Fruit fly (Drosophila melanogaster) whole organism, embryonic: ENCODE data around the gene Wwox.

ENCODE experiments used
- Aef1 ChIP-seq: fragments of 200-800 bp; sonication (Bioruptor generic); IDR thresholded peaks from 3 replicates; pipeline ENCODE4 v1.3.6; 2022; ENCODE audit warnings: missing biosample characterization, missing genetic modification characterization
- CG12219 ChIP-seq: fragments of 200-800 bp; sonication (Bioruptor generic); optimal IDR thresholded peaks from 3 replicates; lab custom pipeline; 2018; ENCODE audit warnings: missing biosample characterization, mild to moderate bottlenecking, missing genetic modification characterization
- CG12659 ChIP-seq: fragments of 200-800 bp; sonication (Bioruptor generic); optimal IDR thresholded peaks from 3 replicates; lab custom pipeline; 2017; ENCODE audit warnings: mild to moderate bottlenecking, missing biosample characterization, missing genetic modification reagents, missing genetic modification characterization
- CG13424 ChIP-seq: fragments of 200-800 bp; sonication (Bioruptor generic); optimal IDR thresholded peaks from 2 replicates; lab custom pipeline; 2019; ENCODE audit warnings: missing biosample characterization, mild to moderate bottlenecking, missing genetic modification characterization, moderate library complexity
- CG17385 ChIP-seq: fragments of 200-800 bp; sonication (Bioruptor generic); optimal IDR thresholded peaks from 3 replicates; lab custom pipeline; 2018; ENCODE audit warnings: missing biosample characterization, mild to moderate bottlenecking, missing genetic modification characterization
- CG17612 ChIP-seq: fragments of 200-800 bp; sonication (Bioruptor generic); IDR thresholded peaks from 2 replicates; pipeline ENCODE4 v1.3.6; 2022; ENCODE audit warnings: missing biosample characterization, missing genetic modification characterization
- CG1832 ChIP-seq: fragments of 200-800 bp; sonication (Bioruptor generic); optimal IDR thresholded peaks from 2 replicates; lab custom pipeline; 2017; ENCODE audit warnings: missing biosample characterization, mild to moderate bottlenecking, missing genetic modification characterization, inconsistent platforms
- CG34422 ChIP-seq: fragments of 200-800 bp; sonication (Bioruptor generic); IDR thresholded peaks from 3 replicates; pipeline ENCODE4 v1.3.6; 2022; ENCODE audit warnings: missing biosample characterization, missing genetic modification characterization
- CG3726 ChIP-seq: fragments of 200-800 bp; sonication (Bioruptor generic); IDR thresholded peaks from 3 replicates; pipeline ENCODE4, ENCODE4 v1.3.6; 2022; ENCODE audit warnings: missing biosample characterization, missing genetic modification characterization
- CG4360 ChIP-seq: fragments of 200-800 bp; sonication (Bioruptor generic); IDR thresholded peaks from 2 replicates; pipeline ENCODE4 v1.3.6; 2022; ENCODE audit warnings: missing biosample characterization, missing genetic modification characterization
- CG4854 ChIP-seq: fragments of 200-800 bp; sonication (Bioruptor generic); optimal IDR thresholded peaks from 2 replicates; lab custom pipeline; 2016; ENCODE audit warnings: missing biosample characterization, missing genetic modification characterization, inconsistent platforms
- CG5180 ChIP-seq: fragments of 200-800 bp; sonication (Bioruptor generic); optimal IDR thresholded peaks from 3 replicates; lab custom pipeline; 2017; ENCODE audit warnings: missing biosample characterization, missing genetic modification characterization, mild to moderate bottlenecking, moderate library complexity, missing genetic modification reagents
- CG5953 ChIP-seq: fragments of 200-800 bp; sonication (Bioruptor generic); IDR thresholded peaks from 2 replicates; pipeline ENCODE4 v1.3.6; 2022; ENCODE audit warnings: missing biosample characterization, missing genetic modification characterization
- CG6654 ChIP-seq: fragments of 200-800 bp; sonication (Bioruptor generic); optimal IDR thresholded peaks from 2 replicates; lab custom pipeline; 2017; ENCODE audit warnings: missing biosample characterization, mild to moderate bottlenecking, missing genetic modification characterization
- CG6765 ChIP-seq: fragments of 200-800 bp; sonication (Bioruptor generic); optimal IDR thresholded peaks from 3 replicates; lab custom pipeline; 2017; ENCODE audit warnings: missing biosample characterization, mild to moderate bottlenecking, missing genetic modification characterization
- CG8089 ChIP-seq: fragments of 200-800 bp; sonication (Bioruptor generic); optimal IDR thresholded peaks from 3 replicates; lab custom pipeline; 2016; ENCODE audit warnings: missing biosample characterization, missing genetic modification characterization
- CG8924 ChIP-seq: fragments of 200-800 bp; optimal IDR thresholded peaks from 3 replicates; lab custom pipeline; 2019; ENCODE audit warnings: missing biosample characterization, mild to moderate bottlenecking, missing genetic modification characterization, moderate library complexity
- D ChIP-seq, 2 experiments: fragments of 200-800 bp in 1 of 2; fragments of >200 bp in 1 of 2; sonication (Bioruptor generic) in 1 of 2; optimal IDR thresholded peaks; 2 replicates in 1 of 2; 3 replicates in 1 of 2; lab custom pipeline; 2017; ENCODE audit warnings: mild to moderate bottlenecking in 1 of 2, missing biosample characterization in 1 of 2, missing genetic modification characterization in 1 of 2, missing genetic modification reagents in 1 of 2
- Deaf1 ChIP-seq: fragments of 200-800 bp; optimal IDR thresholded peaks from 3 replicates; lab custom pipeline; 2019; ENCODE audit warnings: missing biosample characterization, mild to moderate bottlenecking, missing genetic modification characterization, moderate library complexity
- Drgx ChIP-seq: fragments of 200-800 bp; sonication (Bioruptor generic); IDR thresholded peaks from 2 replicates; pipeline ENCODE4 v1.3.6; 2022; ENCODE audit warnings: missing biosample characterization, missing genetic modification characterization
- E2f2 ChIP-seq: fragments of 200-800 bp; sonication (Bioruptor generic); IDR thresholded peaks from 2 replicates; pipeline ENCODE4 v1.3.6; 2022; ENCODE audit warnings: missing biosample characterization, missing genetic modification characterization
- Gug ChIP-seq: fragments of 200-800 bp; sonication (Bioruptor generic); IDR thresholded peaks from 4 replicates; pipeline ENCODE4 v1.3.6; 2022; ENCODE audit warnings: missing biosample characterization, missing genetic modification characterization
- HLH3B ChIP-seq: fragments of 200-800 bp; sonication (Bioruptor generic); IDR thresholded peaks from 2 replicates; pipeline ENCODE4 v1.3.6; 2022; ENCODE audit warnings: missing biosample characterization, missing genetic modification characterization
- NC2β ChIP-seq: fragments of 200-800 bp; sonication (Bioruptor generic); optimal IDR thresholded peaks from 2 replicates; lab custom pipeline; 2016; ENCODE audit warnings: missing biosample characterization, missing genetic modification characterization
- Pdp1 ChIP-seq, 2 experiments: fragments of 200-800 bp; sonication (Bioruptor generic); optimal IDR thresholded peaks; 3 replicates each; lab custom pipeline; 2016; ENCODE audit warnings: missing biosample characterization in 2 of 2, missing genetic modification characterization in 2 of 2, mild to moderate bottlenecking in 1 of 2, moderate library complexity in 1 of 2
- Trl ChIP-seq, 3 experiments: fragments of >200 bp in 2 of 3; fragments of 200-800 bp in 1 of 3; sonication (Bioruptor generic) in 1 of 3; optimal IDR thresholded peaks; 2 replicates in 1 of 3; 3 replicates in 2 of 3; lab custom pipeline; 2016 to 2017; ENCODE audit warnings: missing biosample characterization in 1 of 3, missing genetic modification characterization in 1 of 3
- YL-1 ChIP-seq: fragments of 200-800 bp; sonication (Bioruptor generic); optimal IDR thresholded peaks from 3 replicates; lab custom pipeline; 2017; ENCODE audit warnings: missing biosample characterization, mild to moderate bottlenecking, missing genetic modification characterization
- ara ChIP-seq: fragments of 200-800 bp; sonication (Bioruptor generic); IDR thresholded peaks from 2 replicates; pipeline ENCODE4 v1.3.6; 2022; ENCODE audit warnings: missing biosample characterization, missing genetic modification characterization
- chinmo ChIP-seq: fragments of 200-800 bp; sonication (Bioruptor generic); IDR thresholded peaks from 4 replicates; pipeline ENCODE4 v1.3.6; 2022; ENCODE audit warnings: missing biosample characterization, missing genetic modification characterization; ENCODE audit not compliant: partially characterized antibody
- chn ChIP-seq: fragments of 200-800 bp; sonication (Bioruptor generic); optimal IDR thresholded peaks from 2 replicates; lab custom pipeline; 2016; ENCODE audit warnings: missing biosample characterization, missing genetic modification characterization
- crol ChIP-seq: fragments of 200-800 bp; sonication (Bioruptor generic); IDR thresholded peaks from 2 replicates; pipeline ENCODE4 v1.3.6; 2022; ENCODE audit warnings: missing biosample characterization, missing genetic modification characterization
- fd3F ChIP-seq: fragments of 200-800 bp; sonication (Bioruptor generic); optimal IDR thresholded peaks from 2 replicates; lab custom pipeline; 2018; ENCODE audit warnings: missing biosample characterization, mild to moderate bottlenecking, missing genetic modification characterization, moderate library complexity
- fd64A ChIP-seq: fragments of 200-800 bp; sonication (Bioruptor generic); optimal IDR thresholded peaks from 3 replicates; lab custom pipeline; 2018; ENCODE audit warnings: missing biosample characterization, mild to moderate bottlenecking, missing genetic modification characterization
- fru ChIP-seq: fragments of >200 bp; optimal IDR thresholded peaks from 2 replicates; lab custom pipeline; 2017
- hth ChIP-seq: fragments of >200 bp; optimal IDR thresholded peaks from 2 replicates; lab custom pipeline; 2017; ENCODE audit warnings: inconsistent platforms
- nau ChIP-seq: fragments of 200-800 bp; sonication (Bioruptor generic); optimal IDR thresholded peaks from 3 replicates; lab custom pipeline; 2017; ENCODE audit warnings: missing biosample characterization, mild to moderate bottlenecking, missing genetic modification characterization, missing genetic modification reagents
- phol ChIP-seq: fragments of 200-800 bp; sonication (Bioruptor generic); optimal IDR thresholded peaks from 3 replicates; lab custom pipeline; 2018; ENCODE audit warnings: missing biosample characterization, mild to moderate bottlenecking, missing genetic modification characterization, moderate library complexity
- prd ChIP-seq, 3 experiments: fragments of >200 bp in 2 of 3; fragments of 200-800 bp in 1 of 3; sonication (Bioruptor generic) in 1 of 3; optimal IDR thresholded peaks in 2 of 3; IDR thresholded peaks in 1 of 3; 2 replicates in 2 of 3; 3 replicates in 1 of 3; pipeline versions ENCODE4 v1.3.6 to Lab custom; 2017 to 2022; ENCODE audit warnings: missing biosample characterization in 1 of 3, missing genetic modification characterization in 1 of 3
- pzg ChIP-seq: fragments of 200-800 bp; sonication (Bioruptor generic); optimal IDR thresholded peaks from 3 replicates; lab custom pipeline; 2018; ENCODE audit warnings: missing biosample characterization, mild to moderate bottlenecking, missing genetic modification characterization, moderate library complexity
- sd ChIP-seq: fragments of 200-800 bp; sonication (Bioruptor generic); optimal IDR thresholded peaks from 3 replicates; lab custom pipeline; 2018; ENCODE audit warnings: missing biosample characterization, mild to moderate bottlenecking, missing genetic modification characterization, moderate library complexity
- sens ChIP-seq: fragments of 200-800 bp; sonication (Bioruptor generic); peaks from one replicate; lab custom pipeline; 2016; ENCODE audit warnings: missing biosample characterization, missing genetic modification characterization
- sens-2 ChIP-seq: fragments of 200-800 bp; sonication (Bioruptor generic); IDR thresholded peaks from 2 replicates; pipeline ENCODE4 v1.3.6; 2022; ENCODE audit warnings: missing biosample characterization, missing genetic modification characterization
- sna ChIP-seq: fragments of 200-800 bp; sonication (Bioruptor generic); IDR thresholded peaks from 2 replicates; pipeline ENCODE4 v1.3.6; 2022; ENCODE audit warnings: missing biosample characterization, missing genetic modification characterization; ENCODE audit not compliant: partially characterized antibody
- trh ChIP-seq: fragments of 200-800 bp; sonication (Bioruptor generic); optimal IDR thresholded peaks from 2 replicates; lab custom pipeline; 2016; ENCODE audit warnings: missing biosample characterization, missing genetic modification characterization
- usp ChIP-seq: fragments of >200 bp; optimal IDR thresholded peaks from 2 replicates; lab custom pipeline; 2017; ENCODE audit warnings: missing biosample characterization, missing genetic modification characterization
- vvl ChIP-seq: fragments of 200-800 bp; sonication (Bioruptor generic); IDR thresholded peaks from 2 replicates; pipeline ENCODE4 v1.3.6; 2022; ENCODE audit warnings: missing biosample characterization, missing genetic modification characterization
- z ChIP-seq: fragments of 200-800 bp; sonication (Bioruptor generic); IDR thresholded peaks from 3 replicates; pipeline ENCODE4 v1.3.6; 2022; ENCODE audit warnings: missing biosample characterization, missing genetic modification characterization
- zen2 ChIP-seq: fragments of 200-800 bp; sonication (Bioruptor generic); IDR thresholded peaks from 3 replicates; pipeline ENCODE4 v1.3.6; 2022; ENCODE audit warnings: missing biosample characterization, missing genetic modification characterization; ENCODE audit not compliant: partially characterized antibody

Gene Wwox

DNA sequence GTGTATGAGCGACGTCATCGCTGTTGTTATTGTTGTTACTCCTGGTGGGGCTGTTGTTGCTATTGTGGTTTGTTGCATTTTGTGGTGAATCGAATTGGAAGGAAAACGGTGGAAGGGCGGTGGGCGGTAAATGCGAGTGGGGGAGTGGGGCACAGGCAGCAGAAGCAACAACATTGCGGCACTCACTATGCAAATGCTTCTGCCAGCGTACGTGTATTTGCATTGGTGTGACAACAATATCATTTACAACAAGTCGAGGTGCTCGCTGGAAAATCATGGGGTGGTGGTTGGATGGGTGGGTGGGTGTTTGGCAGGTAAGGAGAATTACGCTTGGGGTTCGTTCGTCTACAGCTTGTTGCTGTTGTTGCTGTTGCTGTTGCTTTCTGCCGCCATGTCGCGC lies 36.4 kb downstream of the Wwox start (continued):
- no peak for TF ChIP-seq fd3F (GFP tag; lab: Kevin White, UChicago)
- TF ChIP-seq vvl (GFP tag; lab: Robert Waterston, UW), result peak; percentile 22; the same call in 1 of the 2 replicates
- no peak for TF ChIP-seq CG3726 (GFP tag; lab: Robert Waterston, UW)
- no peak for TF ChIP-seq hth
- no peak for TF ChIP-seq CG17385 (GFP tag; lab: Kevin White, UChicago)
- no peak for TF ChIP-seq CG8089 (GFP tag; lab: Kevin White, UChicago)
- TF ChIP-seq CG4360 (GFP tag; lab: Robert Waterston, UW), result 0 out of 2 replicates have a peak, but pooled peaks have one; percentile 10
- no peak for TF ChIP-seq nau
- TF ChIP-seq z, result no peak
- no peak for TF ChIP-seq Deaf1 (tag; lab: Kevin White, UChicago)
- no peak for TF ChIP-seq HLH3B (GFP tag; lab: Robert Waterston, UW)
- no peak for TF ChIP-seq CG12219
- TF ChIP-seq zen2, result no peak
- TF ChIP-seq CG17612 (GFP tag; lab: Robert Waterston, UW), result no peak
- TF ChIP-seq YL-1 (GFP tag; lab: Kevin White, UChicago), result no peak
- TF ChIP-seq trh (GFP tag; lab: Kevin White, UChicago), result no peak
- no peak for TF ChIP-seq usp

DNA sequence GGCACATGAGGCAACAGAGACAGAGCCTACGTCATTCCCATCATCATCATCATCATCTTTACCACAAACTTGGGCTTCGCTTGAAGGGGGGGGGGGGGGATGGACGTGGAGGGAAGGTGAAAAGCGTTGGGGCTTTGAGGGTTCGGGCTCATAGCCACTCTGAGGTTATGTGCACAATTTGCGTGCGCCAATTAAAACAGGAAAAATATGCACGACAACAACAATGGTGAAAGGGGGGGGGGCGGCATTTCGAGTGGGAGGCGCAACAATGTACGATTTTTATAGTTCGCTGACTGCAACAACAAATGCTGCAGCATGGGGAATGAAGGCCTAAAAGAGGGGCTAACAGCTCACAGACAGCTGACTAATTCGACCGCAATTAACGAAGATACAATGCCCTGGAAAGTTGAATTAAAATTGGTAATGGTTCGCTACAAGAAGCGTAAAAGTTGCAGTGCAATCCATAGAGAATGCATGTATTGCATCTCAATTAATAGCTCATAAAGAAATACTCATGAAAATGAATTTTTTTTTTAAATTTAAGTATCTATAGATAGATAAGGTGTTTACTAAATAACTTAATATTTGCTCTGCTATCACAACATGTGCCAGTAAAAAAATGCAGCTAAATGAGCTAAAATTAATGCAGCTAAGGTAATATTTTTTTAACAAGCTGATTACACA lies 37.1 kb downstream of the Wwox start:
- no peak for TF ChIP-seq phol
- TF ChIP-seq crol (GFP tag; lab: Robert Waterston, UW), result peak; percentile 67; the same call in 1 of the 2 replicates
- TF ChIP-seq sna (GFP tag; lab: Robert Waterston, UW), result 0 out of 2 replicates have a peak, but pooled peaks have one; percentile 35
- TF ChIP-seq sens-2 (GFP tag; lab: Robert Waterston, UW), result no peak
- no peak for TF ChIP-seq chn (GFP tag; lab: Kevin White, UChicago)
- no peak for TF ChIP-seq prd (optimal IDR thresholded peaks at IDR 0.05; lab: Kevin White, UChicago)
- TF ChIP-seq prd (GFP tag; IDR thresholded peaks at IDR 0.05; lab: Robert Waterston, UW), result 0 out of 3 replicates have a peak, but pooled peaks have one; percentile 6
- no peak for TF ChIP-seq CG8924 (tag; lab: Kevin White, UChicago)
- TF ChIP-seq E2f2 (GFP tag; lab: Robert Waterston, UW), result no peak
- TF ChIP-seq sens (GFP tag; lab: Kevin White, UChicago), result peak; percentile 6
- 0 out of 4 replicates have a peak, but pooled peaks have one; percentile 33 for TF ChIP-seq chinmo
- no peak for TF ChIP-seq NC2β (GFP tag; lab: Kevin White, UChicago)
- TF ChIP-seq CG6654 (GFP tag; lab: Kevin White, UChicago), result no peak

DNA sequence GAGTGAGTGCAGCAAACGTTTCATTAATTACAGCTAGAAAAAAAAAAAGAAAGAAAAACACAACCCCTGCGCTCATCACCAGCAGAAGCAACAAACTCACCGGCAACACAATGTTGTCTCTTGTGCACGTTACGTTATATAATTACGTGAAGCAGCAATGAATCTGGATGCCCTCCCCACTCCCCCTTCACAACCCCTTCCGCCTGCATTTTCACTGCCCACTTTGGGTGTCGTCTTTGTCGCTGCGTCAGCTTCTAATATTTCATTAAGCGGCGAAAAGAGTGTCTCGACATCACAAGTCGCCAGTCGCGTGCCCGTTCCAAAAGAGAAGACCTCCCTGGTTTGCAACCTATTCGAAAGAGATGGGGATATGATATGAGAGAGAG lies 37.6 kb downstream of the Wwox start:
- no peak for TF ChIP-seq ara (GFP tag; lab: Robert Waterston, UW)
- TF ChIP-seq D (optimal IDR thresholded peaks at IDR 0.05; lab: Kevin White, UChicago), result no peak
- no peak for TF ChIP-seq D (GFP tag; optimal IDR thresholded peaks at IDR 0.05; lab: Kevin White, UChicago)
- 0 out of 3 replicates have a peak, but pooled peaks have one; percentile 10 for TF ChIP-seq CG34422
- no peak for TF ChIP-seq CG6765 (GFP tag; lab: Kevin White, UChicago)
- no peak for TF ChIP-seq nau
- TF ChIP-seq fd64A (GFP tag; lab: Kevin White, UChicago), result no peak
- peak in 1 of 2 experiments; percentile 79 for TF ChIP-seq Pdp1 (GFP tag; optimal IDR thresholded peaks at IDR 0.05; lab: Kevin White, UChicago)
- TF ChIP-seq Aef1, result no peak
- no peak for TF ChIP-seq fru (lab: Kevin White, UChicago)
- no peak for TF ChIP-seq CG4854 (GFP tag; lab: Kevin White, UChicago)
- TF ChIP-seq CG5180 (GFP tag; lab: Kevin White, UChicago), result peak; percentile 20
- TF ChIP-seq CG5953 (GFP tag; lab: Robert Waterston, UW), result no peak
- no peak for TF ChIP-seq CG12659 (GFP tag; lab: Kevin White, UChicago)
- TF ChIP-seq sd (tag; lab: Kevin White, UChicago), result no peak
- TF ChIP-seq CG13424 (tag; lab: Kevin White, UChicago), result no peak
- TF ChIP-seq Trl (optimal IDR thresholded peaks at IDR 0.05; lab: Kevin White, UChicago), result peak in 1 of 2 experiments; percentile 23
- no peak for TF ChIP-seq Trl (GFP tag; optimal IDR thresholded peaks at IDR 0.05; lab: Kevin White, UChicago)
- TF ChIP-seq CG1832, result peak; percentile 56
- no peak for TF ChIP-seq pzg
- no peak for TF ChIP-seq Gug (GFP tag; lab: Robert Waterston, UW)
- TF ChIP-seq Drgx (GFP tag; lab: Robert Waterston, UW), result no peak
